Fruit fly (Drosophila melanogaster) whole organism, adult: ENCODE measurements around the gene CG9733.

Experiments used
- CG11617 ChIP-seq: fragments of 200-800 bp; sonication (Bioruptor generic); optimal IDR thresholded peaks from 2 replicates; lab custom pipeline; 2017; ENCODE audit warnings: mild to moderate bottlenecking, missing biosample characterization, missing genetic modification reagents, missing genetic modification characterization
- CG12768 ChIP-seq: fragments of 200-800 bp; sonication (Bioruptor generic); optimal IDR thresholded peaks from 2 replicates; lab custom pipeline; 2017; ENCODE audit warnings: missing biosample characterization, missing genetic modification characterization, mild to moderate bottlenecking, moderate library complexity, missing genetic modification reagents
- CG1620 ChIP-seq: fragments of 200-800 bp; sonication (Bioruptor generic); optimal IDR thresholded peaks from 2 replicates; lab custom pipeline; 2016; ENCODE audit warnings: missing biosample characterization, missing genetic modification characterization
- CG33017 ChIP-seq: fragments of 200-800 bp; sonication (Bioruptor generic); optimal IDR thresholded peaks from 2 replicates; lab custom pipeline; 2018; ENCODE audit warnings: missing biosample characterization, mild to moderate bottlenecking, missing genetic modification characterization, moderate library complexity
- CG7101 ChIP-seq: fragments of 200-800 bp; sonication (Bioruptor generic); optimal IDR thresholded peaks from 2 replicates; lab custom pipeline; 2018; ENCODE audit warnings: missing biosample characterization, mild to moderate bottlenecking, missing genetic modification characterization, moderate library complexity
- Hr96 ChIP-seq: fragments of 200-800 bp; sonication (Bioruptor generic); optimal IDR thresholded peaks from 2 replicates; lab custom pipeline; 2016; ENCODE audit warnings: missing biosample characterization, missing genetic modification characterization
- Mnt ChIP-seq: fragments of 200-800 bp; sonication (Bioruptor generic); optimal IDR thresholded peaks from 2 replicates; lab custom pipeline; 2016; ENCODE audit warnings: missing biosample characterization, mild to moderate bottlenecking, missing genetic modification characterization
- bab1 ChIP-seq: fragments of 200-800 bp; sonication (Bioruptor generic); optimal IDR thresholded peaks from 3 replicates; lab custom pipeline; 2019; ENCODE audit warnings: missing biosample characterization, mild to moderate bottlenecking, missing genetic modification characterization, moderate library complexity
- cic ChIP-seq: fragments of 200-800 bp; sonication (Bioruptor generic); optimal IDR thresholded peaks from 2 replicates; lab custom pipeline; 2017; ENCODE audit warnings: missing biosample characterization, mild to moderate bottlenecking, missing genetic modification characterization, moderate library complexity
- tj ChIP-seq: fragments of 200-800 bp; sonication (Bioruptor generic); optimal IDR thresholded peaks from 3 replicates; lab custom pipeline; 2017; ENCODE audit warnings: missing biosample characterization, mild to moderate bottlenecking, missing genetic modification characterization, moderate library complexity

DNA sequence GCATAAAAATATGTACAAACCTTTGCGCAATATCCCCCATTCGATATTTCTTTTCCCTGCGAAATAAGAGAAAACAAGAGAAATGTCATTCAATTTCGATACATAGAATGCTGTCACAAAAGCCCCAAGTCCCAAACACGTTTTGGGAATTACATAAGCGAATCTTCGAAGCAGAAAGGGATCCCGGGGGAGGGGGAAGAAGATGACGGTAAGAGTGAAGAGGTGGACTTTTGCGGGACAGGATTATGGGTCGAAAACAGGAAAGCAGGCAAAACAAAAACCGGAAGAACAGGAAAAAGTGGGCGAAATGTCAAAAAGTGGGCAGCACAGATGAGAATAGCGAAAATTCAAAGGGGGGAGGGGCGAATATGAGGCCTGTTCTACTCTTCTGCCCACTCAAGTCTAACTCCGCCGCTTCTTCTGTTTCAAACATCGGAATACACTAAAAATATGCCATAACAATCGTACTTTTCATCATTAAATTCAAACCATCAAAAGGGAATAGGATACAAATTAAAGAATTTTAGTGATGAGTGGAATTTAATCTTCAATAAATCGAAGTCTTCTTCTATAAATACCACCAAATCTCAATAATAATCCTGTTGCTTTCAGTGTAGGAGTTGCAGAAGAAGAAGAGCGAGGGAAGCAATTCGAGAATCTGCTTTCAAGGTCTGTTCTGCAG lies 25.8 kb upstream of the CG9733 start:
- TF ChIP-seq bab1 (GFP tag; lab: Kevin White, UChicago) (no peak), CG33017 (no peak), tj (GFP tag; lab: Kevin White, UChicago) (no peak), CG7101 (tag; lab: Kevin White, UChicago) (no peak), CG11617 (GFP tag; lab: Kevin White, UChicago) (no peak), Hr96 (GFP tag; lab: Kevin White, UChicago) (no peak), cic (GFP tag; lab: Kevin White, UChicago) (no peak), CG1620 (GFP tag; lab: Kevin White, UChicago) (no peak), Mnt (GFP tag; lab: Kevin White, UChicago) (no peak), CG12768 (GFP tag; lab: Kevin White, UChicago) (no peak)
